Fruit fly (Drosophila melanogaster) whole organism, embryonic: ENCODE results near the gene CG7974.

Experiments
- Abd-B ChIP-seq: fragments of 200-800 bp; sonication (Bioruptor generic); optimal IDR thresholded peaks from 2 replicates; lab custom pipeline; 2018; ENCODE audit warnings: missing biosample characterization, mild to moderate bottlenecking, missing genetic modification characterization, moderate library complexity
- CG1024 ChIP-seq: fragments of 200-800 bp; sonication (Bioruptor generic); IDR thresholded peaks from 2 replicates; pipeline ENCODE4 v1.3.6; 2022; ENCODE audit warnings: missing biosample characterization, missing genetic modification characterization
- CG10654 ChIP-seq: fragments of 200-800 bp; sonication (Bioruptor generic); optimal IDR thresholded peaks from 2 replicates; lab custom pipeline; 2016; ENCODE audit warnings: missing biosample characterization, missing genetic modification characterization
- CG11093 ChIP-seq: fragments of 200-800 bp; sonication (Bioruptor generic); IDR thresholded peaks from 3 replicates; pipeline ENCODE4 v1.3.6; 2022; ENCODE audit warnings: missing biosample characterization, missing genetic modification characterization
- CG12219 ChIP-seq: fragments of 200-800 bp; sonication (Bioruptor generic); optimal IDR thresholded peaks from 3 replicates; lab custom pipeline; 2018; ENCODE audit warnings: missing biosample characterization, mild to moderate bottlenecking, missing genetic modification characterization
- CG12299 ChIP-seq: fragments of 200-800 bp; sonication (Bioruptor generic); optimal IDR thresholded peaks from 2 replicates; lab custom pipeline; 2018; ENCODE audit warnings: missing biosample characterization, mild to moderate bottlenecking, missing genetic modification characterization
- CG13624 ChIP-seq: fragments of 200-800 bp; sonication (Bioruptor generic); optimal IDR thresholded peaks from 2 replicates; lab custom pipeline; 2016; ENCODE audit warnings: missing biosample characterization, missing genetic modification characterization
- CG14710 ChIP-seq: fragments of 200-800 bp; sonication (Bioruptor generic); optimal IDR thresholded peaks from 3 replicates; lab custom pipeline; 2019; ENCODE audit warnings: missing biosample characterization, mild to moderate bottlenecking, missing genetic modification characterization, moderate library complexity
- CG17361 ChIP-seq: fragments of 200-800 bp; sonication (Bioruptor generic); IDR thresholded peaks from 3 replicates; pipeline ENCODE4 v1.3.6; 2022; ENCODE audit warnings: missing biosample characterization, missing genetic modification characterization
- CG1792 ChIP-seq: fragments of 200-800 bp; sonication (Bioruptor generic); optimal IDR thresholded peaks from 2 replicates; lab custom pipeline; 2016; ENCODE audit warnings: missing biosample characterization, missing genetic modification characterization
- CG18599 ChIP-seq: fragments of 200-800 bp; sonication (Bioruptor generic); optimal IDR thresholded peaks from 3 replicates; lab custom pipeline; 2017; ENCODE audit warnings: missing biosample characterization, missing genetic modification characterization, mild to moderate bottlenecking, moderate library complexity, missing genetic modification reagents
- CG3995 ChIP-seq: fragments of 200-800 bp; sonication (Bioruptor generic); optimal IDR thresholded peaks from 3 replicates; lab custom pipeline; 2016; ENCODE audit warnings: missing biosample characterization, missing genetic modification characterization
- CG5180 ChIP-seq: fragments of 200-800 bp; sonication (Bioruptor generic); optimal IDR thresholded peaks from 3 replicates; lab custom pipeline; 2017; ENCODE audit warnings: missing biosample characterization, missing genetic modification characterization, mild to moderate bottlenecking, moderate library complexity, missing genetic modification reagents
- CG5245 ChIP-seq: fragments of 200-800 bp; sonication (Bioruptor generic); optimal IDR thresholded peaks from 3 replicates; lab custom pipeline; 2016; ENCODE audit warnings: missing biosample characterization, missing genetic modification characterization
- CG6272 ChIP-seq: fragments of 200-800 bp; sonication (Bioruptor generic); IDR thresholded peaks from 2 replicates; pipeline ENCODE4 v1.3.6; 2022; ENCODE audit warnings: missing biosample characterization, missing genetic modification characterization
- CG6689 ChIP-seq: fragments of 200-800 bp; sonication (Bioruptor generic); IDR thresholded peaks from 2 replicates; pipeline ENCODE4 v1.3.6; 2022; ENCODE audit warnings: missing biosample characterization, missing genetic modification characterization
- CG7928 ChIP-seq: fragments of 200-800 bp; sonication (Bioruptor generic); optimal IDR thresholded peaks from 2 replicates; lab custom pipeline; 2017; ENCODE audit warnings: missing biosample characterization, mild to moderate bottlenecking, missing genetic modification characterization
- CG7987 ChIP-seq: fragments of 200-800 bp; sonication (Bioruptor generic); optimal IDR thresholded peaks from 2 replicates; lab custom pipeline; 2018; ENCODE audit warnings: missing biosample characterization, mild to moderate bottlenecking, missing genetic modification characterization, moderate library complexity
- CG8924 ChIP-seq: fragments of 200-800 bp; optimal IDR thresholded peaks from 3 replicates; lab custom pipeline; 2019; ENCODE audit warnings: missing biosample characterization, mild to moderate bottlenecking, missing genetic modification characterization, moderate library complexity
- Dip2 ChIP-seq: fragments of 200-800 bp; sonication (Bioruptor generic); IDR thresholded peaks from 2 replicates; pipeline ENCODE4 v1.3.6; 2022; ENCODE audit warnings: missing biosample characterization, missing genetic modification characterization
- Doc2 ChIP-seq: fragments of 200-800 bp; sonication (Bioruptor generic); IDR thresholded peaks from 2 replicates; pipeline ENCODE4 v1.3.6; 2022; ENCODE audit warnings: missing biosample characterization, missing genetic modification characterization
- Fer1 ChIP-seq: fragments of 200-800 bp; sonication (Bioruptor generic); optimal IDR thresholded peaks from 2 replicates; lab custom pipeline; 2017; ENCODE audit warnings: missing biosample characterization, mild to moderate bottlenecking, missing genetic modification characterization
- HLH54F ChIP-seq: fragments of 200-800 bp; sonication (Bioruptor generic); optimal IDR thresholded peaks from 3 replicates; lab custom pipeline; 2016; ENCODE audit warnings: missing biosample characterization, missing genetic modification characterization
- Hand ChIP-seq: fragments of 200-800 bp; sonication (Bioruptor generic); optimal IDR thresholded peaks from 2 replicates; lab custom pipeline; 2017; ENCODE audit warnings: mild to moderate bottlenecking, missing biosample characterization, missing genetic modification reagents, missing genetic modification characterization
- Lhr ChIP-seq: fragments of 200-800 bp; sonication (Bioruptor generic); optimal IDR thresholded peaks from 3 replicates; lab custom pipeline; 2017; ENCODE audit warnings: mild to moderate bottlenecking, missing biosample characterization, missing genetic modification reagents, missing genetic modification characterization
- Oaz ChIP-seq: fragments of 200-800 bp; sonication (Bioruptor generic); IDR thresholded peaks from 2 replicates; pipeline ENCODE4 v1.3.6; 2022; ENCODE audit warnings: missing biosample characterization, missing genetic modification characterization
- Six4 ChIP-seq: fragments of 200-800 bp; sonication (Bioruptor generic); optimal IDR thresholded peaks from 2 replicates; lab custom pipeline; 2016; ENCODE audit warnings: missing biosample characterization, missing genetic modification characterization
- Xbp1 ChIP-seq: fragments of 200-800 bp; sonication (Bioruptor generic); optimal IDR thresholded peaks from 3 replicates; lab custom pipeline; 2016; ENCODE audit warnings: missing biosample characterization, mild to moderate bottlenecking, missing genetic modification characterization
- ato ChIP-seq: fragments of 200-800 bp; sonication (Bioruptor generic); IDR thresholded peaks from 2 replicates; pipeline ENCODE4 v1.3.6; 2022; ENCODE audit warnings: missing biosample characterization, missing genetic modification characterization; ENCODE audit not compliant: partially characterized antibody
- bbx ChIP-seq: fragments of 200-800 bp; sonication (Bioruptor generic); IDR thresholded peaks from 2 replicates; pipeline ENCODE4 v1.3.6; 2022; ENCODE audit warnings: missing biosample characterization, missing genetic modification characterization; ENCODE audit not compliant: partially characterized antibody
- br ChIP-seq: fragments of >200 bp; optimal IDR thresholded peaks from 2 replicates; lab custom pipeline; 2017
- dysf ChIP-seq: fragments of 200-800 bp; sonication (Bioruptor generic); IDR thresholded peaks from 3 replicates; pipeline ENCODE4 v1.3.6; 2022; ENCODE audit warnings: missing biosample characterization, missing genetic modification characterization
- emc ChIP-seq: fragments of 200-800 bp; sonication (Bioruptor generic); optimal IDR thresholded peaks from 2 replicates; lab custom pipeline; 2016; ENCODE audit warnings: missing biosample characterization, missing genetic modification characterization
- ems ChIP-seq: fragments of 200-800 bp; sonication (Bioruptor generic); optimal IDR thresholded peaks from 3 replicates; lab custom pipeline; 2016; ENCODE audit warnings: missing biosample characterization, missing genetic modification characterization
- fd96Cb ChIP-seq: fragments of 200-800 bp; sonication (Bioruptor generic); optimal IDR thresholded peaks from 2 replicates; lab custom pipeline; 2018; ENCODE audit warnings: missing biosample characterization, mild to moderate bottlenecking, missing genetic modification characterization, moderate library complexity
- gfzf ChIP-seq: fragments of 200-800 bp; sonication (Bioruptor generic); optimal IDR thresholded peaks from 2 replicates; lab custom pipeline; 2016; ENCODE audit warnings: missing biosample characterization, mild to moderate bottlenecking, missing genetic modification characterization, moderate library complexity
- hbn ChIP-seq: fragments of 200-800 bp; sonication (Bioruptor generic); IDR thresholded peaks from 2 replicates; pipeline ENCODE4 v1.3.6; 2022; ENCODE audit warnings: missing biosample characterization, missing genetic modification characterization; ENCODE audit not compliant: partially characterized antibody
- ind ChIP-seq: fragments of 200-800 bp; sonication (Bioruptor generic); optimal IDR thresholded peaks from 3 replicates; lab custom pipeline; 2016; ENCODE audit warnings: missing biosample characterization, missing genetic modification characterization
- jing ChIP-seq: fragments of 200-800 bp; sonication (Bioruptor generic); optimal IDR thresholded peaks from 2 replicates; lab custom pipeline; 2018; ENCODE audit warnings: missing biosample characterization, mild to moderate bottlenecking, missing genetic modification characterization
- nau ChIP-seq: fragments of 200-800 bp; sonication (Bioruptor generic); optimal IDR thresholded peaks from 3 replicates; lab custom pipeline; 2017; ENCODE audit warnings: missing biosample characterization, mild to moderate bottlenecking, missing genetic modification characterization, missing genetic modification reagents
- pb ChIP-seq: fragments of 200-800 bp; sonication (Bioruptor generic); optimal IDR thresholded peaks from 3 replicates; lab custom pipeline; 2016; ENCODE audit warnings: missing biosample characterization, missing genetic modification characterization
- pfk ChIP-seq: fragments of 200-800 bp; sonication (Bioruptor generic); optimal IDR thresholded peaks from 2 replicates; lab custom pipeline; 2018; ENCODE audit warnings: missing biosample characterization, mild to moderate bottlenecking, missing genetic modification characterization, moderate library complexity
- pros ChIP-seq: fragments of 200-800 bp; sonication (Bioruptor generic); optimal IDR thresholded peaks from 3 replicates; lab custom pipeline; 2019; ENCODE audit warnings: missing biosample characterization, mild to moderate bottlenecking, missing genetic modification characterization, moderate library complexity
- scrt ChIP-seq: fragments of 200-800 bp; sonication (Bioruptor generic); optimal IDR thresholded peaks from 2 replicates; lab custom pipeline; 2018; ENCODE audit warnings: missing biosample characterization, mild to moderate bottlenecking, missing genetic modification characterization, moderate library complexity
- seq ChIP-seq: fragments of 200-800 bp; sonication (Bioruptor generic); IDR thresholded peaks from 2 replicates; pipeline ENCODE4 v1.3.6; 2022; ENCODE audit warnings: missing biosample characterization, missing genetic modification characterization
- slp2 ChIP-seq: fragments of 200-800 bp; sonication (Bioruptor generic); optimal IDR thresholded peaks from 2 replicates; lab custom pipeline; 2016; ENCODE audit warnings: missing biosample characterization, missing genetic modification characterization
- sob ChIP-seq: fragments of 200-800 bp; sonication (Bioruptor generic); IDR thresholded peaks from 2 replicates; pipeline ENCODE4 v1.3.6; 2022; ENCODE audit warnings: missing biosample characterization, missing genetic modification characterization
- unc-4 ChIP-seq: fragments of 200-800 bp; sonication (Bioruptor generic); IDR thresholded peaks from 2 replicates; pipeline ENCODE4 v1.3.6; 2022; ENCODE audit warnings: missing biosample characterization, missing genetic modification characterization; ENCODE audit not compliant: partially characterized antibody
- vfl ChIP-seq: fragments of 200-800 bp; sonication (Bioruptor generic); optimal IDR thresholded peaks from 2 replicates; lab custom pipeline; 2016; ENCODE audit warnings: missing biosample characterization, missing genetic modification characterization
- zen2 ChIP-seq: fragments of 200-800 bp; sonication (Bioruptor generic); IDR thresholded peaks from 3 replicates; pipeline ENCODE4 v1.3.6; 2022; ENCODE audit warnings: missing biosample characterization, missing genetic modification characterization; ENCODE audit not compliant: partially characterized antibody
- zf30C ChIP-seq: fragments of 200-800 bp; sonication (Bioruptor generic); optimal IDR thresholded peaks from 3 replicates; lab custom pipeline; 2018; ENCODE audit warnings: missing biosample characterization, mild to moderate bottlenecking, missing genetic modification characterization

Gene CG7974

dm6 chr3L:1702367-1702927 is 37.5 kb downstream of the CG7974 start, which contains the start of gene CG13931 (continued):
- no peak for TF ChIP-seq nau
- peak; percentile 3 for TF ChIP-seq CG8924 (tag; lab: Kevin White, UChicago)
- no peak for TF ChIP-seq zen2 (GFP tag; lab: Robert Waterston, UW)
- no peak for TF ChIP-seq gfzf
- peak; percentile 53 for TF ChIP-seq Xbp1
- no peak for TF ChIP-seq CG12299 (tag; lab: Kevin White, UChicago)
- no peak for TF ChIP-seq hbn (GFP tag; lab: Robert Waterston, UW)
- TF ChIP-seq Fer1: no peak
- TF ChIP-seq dysf (GFP tag; lab: Robert Waterston, UW): 0 out of 3 replicates have a peak, but pooled peaks have one; percentile 22
- TF ChIP-seq emc (GFP tag; lab: Kevin White, UChicago): no peak
- TF ChIP-seq CG14710: peak; percentile 21
- no peak for TF ChIP-seq CG10654 (GFP tag; lab: Kevin White, UChicago)
- no peak for TF ChIP-seq jing (GFP tag; lab: Kevin White, UChicago)
- no peak for TF ChIP-seq CG17361
- no peak for TF ChIP-seq ems (GFP tag; lab: Kevin White, UChicago)
- no peak for TF ChIP-seq ato (GFP tag; lab: Robert Waterston, UW)
- TF ChIP-seq CG3995: no peak
- TF ChIP-seq CG12219: peak; percentile 10
- TF ChIP-seq CG6272: no peak
- TF ChIP-seq Hand: no peak
- TF ChIP-seq scrt: no peak
- TF ChIP-seq CG1792 (GFP tag; lab: Kevin White, UChicago): no peak
- TF ChIP-seq Abd-B (GFP tag; lab: Kevin White, UChicago): no peak
- TF ChIP-seq sob (GFP tag; lab: Robert Waterston, UW): peak; percentile 22; the same call in 1 of the 2 replicates
- TF ChIP-seq Oaz (GFP tag; lab: Robert Waterston, UW): no peak
- no peak for TF ChIP-seq Doc2 (GFP tag; lab: Robert Waterston, UW)
- TF ChIP-seq Lhr (GFP tag; lab: Kevin White, UChicago): no peak
- TF ChIP-seq br: no peak
- no peak for TF ChIP-seq CG1024 (GFP tag; lab: Robert Waterston, UW)
- TF ChIP-seq bbx (GFP tag; lab: Robert Waterston, UW): no peak
- TF ChIP-seq Dip2: no peak
- TF ChIP-seq pros: no peak
- TF ChIP-seq CG6689: peak; percentile 49
- TF ChIP-seq pfk (GFP tag; lab: Kevin White, UChicago): no peak
- TF ChIP-seq slp2 (GFP tag; lab: Kevin White, UChicago): no peak
- TF ChIP-seq seq: no peak
- TF ChIP-seq CG13624: no peak
- no peak for TF ChIP-seq CG18599
- TF ChIP-seq CG5245 (GFP tag; lab: Kevin White, UChicago): no peak
- no peak for TF ChIP-seq vfl (GFP tag; lab: Kevin White, UChicago)
- peak; percentile 12 for TF ChIP-seq ind (GFP tag; lab: Kevin White, UChicago)
- TF ChIP-seq CG7987 (GFP tag; lab: Kevin White, UChicago): no peak
- TF ChIP-seq CG7928 (GFP tag; lab: Kevin White, UChicago): no peak
- TF ChIP-seq fd96Cb: peak; percentile 28
- no peak for TF ChIP-seq HLH54F (GFP tag; lab: Kevin White, UChicago)
- no peak for TF ChIP-seq unc-4 (GFP tag; lab: Robert Waterston, UW)
- TF ChIP-seq CG11093 (GFP tag; lab: Robert Waterston, UW): no peak
- TF ChIP-seq CG5180: no peak
- no peak for TF ChIP-seq zf30C (GFP tag; lab: Kevin White, UChicago)
- TF ChIP-seq Six4 (GFP tag; lab: Kevin White, UChicago): no peak
- no peak for TF ChIP-seq pb (GFP tag; lab: Kevin White, UChicago)
